Worm (Caenorhabditis elegans): ENCODE data around the gene egl-23.

DNA sequence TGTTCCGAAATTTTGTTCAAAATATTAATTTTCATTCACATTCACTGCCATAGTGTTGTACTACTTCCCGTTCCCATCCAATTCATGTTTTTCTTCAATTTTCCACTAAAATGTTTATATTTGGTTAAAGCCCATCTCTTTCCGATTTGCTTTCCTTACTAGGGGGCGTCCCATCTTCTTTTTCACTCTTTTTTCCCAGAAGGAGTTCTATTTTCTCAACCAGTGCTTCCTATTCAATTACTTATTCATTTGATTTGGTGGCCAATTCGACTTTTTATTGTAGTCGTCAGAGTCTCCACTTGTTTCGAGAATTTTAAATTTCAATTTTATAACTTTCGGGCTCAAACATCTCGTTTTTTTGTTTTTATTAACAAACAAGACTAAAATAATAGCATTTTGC lies 12.9 kb downstream of the egl-23 start:
- TF ChIP-seq ceh-14 (tag; optimal IDR thresholded peaks at IDR 0.05): no peak
- TF ChIP-seq lin-11 (tag; optimal IDR thresholded peaks at IDR 0.05): no peak
- TF ChIP-seq fkh-10 (GFP tag; optimal IDR thresholded peaks at IDR 0.05): no peak
- TF ChIP-seq fax-1 (tag; optimal IDR thresholded peaks at IDR 0.05): no peak
- TF ChIP-seq eyg-1 (tag; optimal IDR thresholded peaks at IDR 0.05): no peak
- TF ChIP-seq ref-2 (tag; optimal IDR thresholded peaks at IDR 0.05): no peak
- no peak for TF ChIP-seq pat-9 (tag; optimal IDR thresholded peaks at IDR 0.05)

Data from whole organism, late embryonic.